Worm (Caenorhabditis elegans): ENCODE measurements around the gene cdc-42.

The cdc-42 gene

ce11 chrII:7631171-7631570, 14.9 kb downstream of the cdc-42 start (continued):
- TF ChIP-seq cey-2 (tag; optimal IDR thresholded peaks at IDR 0.05; ENCODE audit: borderline replicate concordance, insufficient read depth) = peak; percentile 69
- no peak for TF ChIP-seq lin-38 (GFP tag; IDR thresholded peaks at IDR 0.05)
- no peak for TF ChIP-seq ztf-7 (tag; optimal IDR thresholded peaks at IDR 0.05)
- no peak for TF ChIP-seq ceh-44 (GFP tag; IDR thresholded peaks at IDR 0.05)
- TF ChIP-seq Y48G9A.11 (GFP tag; IDR thresholded peaks at IDR 0.05) = no peak
- peak; percentile 3 to 70 for TF ChIP-seq mdl-1 (tag; optimal IDR thresholded peaks at IDR 0.05)
- no peak for TF ChIP-seq ceh-20 (GFP tag; IDR thresholded peaks at IDR 0.05)
- TF ChIP-seq mxl-3 (GFP tag; optimal IDR thresholded peaks at IDR 0.05) = peak; percentile 41
- TF ChIP-seq vab-7 (GFP tag; IDR thresholded peaks at IDR 0.05) = no peak
- TF ChIP-seq jun-1 (tag; optimal IDR thresholded peaks at IDR 0.05) = no peak
- TF ChIP-seq ceh-82 (tag; optimal IDR thresholded peaks at IDR 0.05) = no peak
- no peak for TF ChIP-seq snpc-4 (tag; optimal IDR thresholded peaks at IDR 0.05)
- TF ChIP-seq mes-2 (tag; optimal IDR thresholded peaks at IDR 0.05; ENCODE audit: poor library complexity, severe bottlenecking) = no peak
- TF ChIP-seq lin-1 (GFP tag; IDR thresholded peaks at IDR 0.05) = no peak
- TF ChIP-seq madf-5 (GFP tag; IDR thresholded peaks at IDR 0.05) = no peak
- TF ChIP-seq ceh-32 (tag; optimal IDR thresholded peaks at IDR 0.05; ENCODE audit: poor library complexity) = no peak
- no peak for TF ChIP-seq zfp-3 (GFP tag; conservative IDR thresholded peaks at IDR 0.05)
- peak; percentile 23; the same call in 1 of the 2 replicates for TF ChIP-seq dmd-6 (GFP tag; IDR thresholded peaks at IDR 0.05)
- no peak for TF ChIP-seq F37D6.2 (tag; optimal IDR thresholded peaks at IDR 0.05)

ce11 chrII:7631677-7632210, 15.5 kb downstream of the cdc-42 start:
- TF ChIP-seq F49E8.2 (tag; optimal IDR thresholded peaks at IDR 0.05; ENCODE audit: borderline replicate concordance) (no peak), fkh-10 (GFP tag; optimal IDR thresholded peaks at IDR 0.05) (peak; percentile 79), zfp-2 (tag; optimal IDR thresholded peaks at IDR 0.05) (no peak), madf-9 (GFP tag; conservative IDR thresholded peaks at IDR 0.05) (no peak), mdl-1 (tag; optimal IDR thresholded peaks at IDR 0.05) (no peak), lsy-2 (tag; optimal IDR thresholded peaks at IDR 0.05) (peak in 1 of 2 experiments; percentile 62), lin-29 (GFP tag; IDR thresholded peaks at IDR 0.05) (no peak), nhr-25 (tag; optimal IDR thresholded peaks at IDR 0.05; ENCODE audit: borderline replicate concordance, insufficient read depth) (no peak), ZK337.2 (GFP tag; IDR thresholded peaks at IDR 0.05) (no peak)

- no peak for TF ChIP-seq dmd-6 (GFP tag; IDR thresholded peaks at IDR 0.05)
- TF ChIP-seq mxl-2 (GFP tag; conservative IDR thresholded peaks at IDR 0.05) = no peak
- no peak for TF ChIP-seq hmg-1.1 (GFP tag; IDR thresholded peaks at IDR 0.05)
- TF ChIP-seq snpc-1.2 (GFP tag; IDR thresholded peaks at IDR 0.05) = no peak
- no peak for TF ChIP-seq ZK337.2 (GFP tag; IDR thresholded peaks at IDR 0.05)
- TF ChIP-seq aha-1 (tag) = peak; percentile 11
- 0 out of 2 replicates have a peak, but pooled peaks have one; percentile 13 for TF ChIP-seq php-3 (GFP tag; IDR thresholded peaks at IDR 0.05)
- TF ChIP-seq spr-3 (GFP tag; optimal IDR thresholded peaks at IDR 0.05) = no peak
- 0 out of 2 replicates have a peak, but pooled peaks have one; percentile 20 for TF ChIP-seq F26F4.8 (GFP tag; conservative IDR thresholded peaks at IDR 0.05)
- peak; percentile 43 for TF ChIP-seq hlh-30 (tag; optimal IDR thresholded peaks at IDR 0.05; ENCODE audit: insufficient read depth)
- TF ChIP-seq F44E2.7 (GFP tag; IDR thresholded peaks at IDR 0.05) = 0 out of 2 replicates have a peak, but pooled peaks have one; percentile 76
- TF ChIP-seq hlh-11 (tag; optimal IDR thresholded peaks at IDR 0.05) = no peak
- no peak for TF ChIP-seq lin-29 (GFP tag; IDR thresholded peaks at IDR 0.05)
- TF ChIP-seq set-16 (GFP tag; IDR thresholded peaks at IDR 0.05) = peak; percentile 57
- no peak for TF ChIP-seq nhr-102 (tag; optimal IDR thresholded peaks at IDR 0.05)
Observed at ce11 chrII:7635296-7635695, 19.0 kb downstream of the cdc-42 start.

Data from whole organism, L4 larva.